Fruit fly (Drosophila melanogaster) Kc167 (cell line): ENCODE measurements around the gene Dok.

Experiments
- Myc ChIP-seq: fragments of >200 bp; optimal IDR thresholded peaks from 2 replicates; lab custom pipeline; 2017; ENCODE audit warnings: missing external identifiers
- Sin3A ChIP-seq: fragments of >200 bp; optimal IDR thresholded peaks from 2 replicates; lab custom pipeline; 2018; ENCODE audit warnings: missing external identifiers
- h ChIP-seq: fragments of >200 bp; optimal IDR thresholded peaks from 3 replicates; lab custom pipeline; 2018; ENCODE audit warnings: missing external identifiers
- insv ChIP-seq: fragments of >200 bp; optimal IDR thresholded peaks from 3 replicates; lab custom pipeline; 2018; ENCODE audit warnings: missing external identifiers
- psq ChIP-seq: fragments of >200 bp; optimal IDR thresholded peaks from 2 replicates; lab custom pipeline; 2017; ENCODE audit warnings: missing external identifiers
- ttk ChIP-seq: sonication (Bioruptor generic); optimal IDR thresholded peaks from 2 replicates; lab custom pipeline; 2017; ENCODE audit warnings: missing external identifiers

Dok gene

dm6 chrX:7323649-7324511, at the start of gene Dok, which contains the start of gene Atg5:
TSS of gene Dok (plus strand) at chrX:7324214.
TSS of gene Atg5 (minus strand) at chrX:7323770.
- no peak for TF ChIP-seq Sin3A (lab: Kevin White, UChicago)
- TF ChIP-seq h, result no peak
- TF ChIP-seq Myc (lab: Kevin White, UChicago), result no peak
- no peak for TF ChIP-seq insv (lab: Kevin White, UChicago)
- TF ChIP-seq ttk, result no peak
- TF ChIP-seq psq, result no peak

- no peak for TF ChIP-seq Myc (lab: Kevin White, UChicago)
- TF ChIP-seq insv (lab: Kevin White, UChicago), result no peak
- TF ChIP-seq h, result no peak
- TF ChIP-seq Sin3A (lab: Kevin White, UChicago), result no peak
- no peak for TF ChIP-seq ttk
- no peak for TF ChIP-seq psq
These were observed 47.0 kb upstream of the Dok start for dm6 chrX:7277038-7277437.

dm6 chrX:7284964-7285363, 39.0 kb upstream of the Dok start:
- TF ChIP-seq Sin3A (lab: Kevin White, UChicago) (no peak), ttk (no peak), insv (lab: Kevin White, UChicago) (no peak), Myc (lab: Kevin White, UChicago) (no peak), h (no peak), psq (no peak)

- no peak for TF ChIP-seq Myc (lab: Kevin White, UChicago)
- TF ChIP-seq ttk, result no peak
- no peak for TF ChIP-seq h
- TF ChIP-seq Sin3A (lab: Kevin White, UChicago), result no peak
- no peak for TF ChIP-seq psq
- TF ChIP-seq insv (lab: Kevin White, UChicago), result no peak
These were observed 38.6 kb upstream of the Dok start for dm6 chrX:7285410-7285809.

- TF ChIP-seq insv (lab: Kevin White, UChicago), result no peak
- TF ChIP-seq psq, result no peak
- TF ChIP-seq Myc (lab: Kevin White, UChicago), result no peak
- no peak for TF ChIP-seq Sin3A (lab: Kevin White, UChicago)
- no peak for TF ChIP-seq h
- TF ChIP-seq ttk, result no peak
These were observed 37.7 kb upstream of the Dok start, which contains the start of gene CG2059 for dm6 chrX:7285995-7286985. TSS of gene CG2059 (plus strand) at chrX:7286358.

- TF ChIP-seq Sin3A (lab: Kevin White, UChicago), result no peak
- no peak for TF ChIP-seq ttk
- TF ChIP-seq Myc (lab: Kevin White, UChicago), result no peak
These were observed 33.1 kb upstream of the Dok start, which contains the start of gene unc-119 for dm6 chrX:7290811-7291515. TSS of gene unc-119 (minus strand) at chrX:7291298.

dm6 chrX:7291850-7292499, 32.0 kb upstream of the Dok start:
- TF ChIP-seq Sin3A (lab: Kevin White, UChicago) (no peak), Myc (lab: Kevin White, UChicago) (no peak), psq (no peak), ttk (no peak), insv (lab: Kevin White, UChicago) (no peak), h (no peak)

- TF ChIP-seq psq (no peak), ttk (no peak), insv (lab: Kevin White, UChicago) (no peak), h (no peak), Sin3A (lab: Kevin White, UChicago) (no peak), Myc (lab: Kevin White, UChicago) (no peak)
These were observed 30.7 kb upstream of the Dok start for dm6 chrX:7293133-7293873.

dm6 chrX:7293874-7294559, 30.0 kb upstream of the Dok start:
- TF ChIP-seq ttk (no peak), Myc (lab: Kevin White, UChicago) (no peak), Sin3A (lab: Kevin White, UChicago) (no peak), insv (lab: Kevin White, UChicago) (no peak), psq (no peak), h (no peak)

dm6 chrX:7295973-7296372, 28.0 kb upstream of the Dok start:
- TF ChIP-seq Myc (lab: Kevin White, UChicago) (no peak), ttk (no peak), insv (lab: Kevin White, UChicago) (no peak), h (no peak), psq (no peak), Sin3A (lab: Kevin White, UChicago) (no peak)
